Fruit fly (Drosophila melanogaster) whole organism, adult: ENCODE measurements around the gene Eip74EF.

Experiments used
- CG11617 ChIP-seq: fragments of 200-800 bp; sonication (Bioruptor generic); optimal IDR thresholded peaks from 2 replicates; lab custom pipeline; 2017; ENCODE audit warnings: mild to moderate bottlenecking, missing biosample characterization, missing genetic modification reagents, missing genetic modification characterization
- CG12768 ChIP-seq: fragments of 200-800 bp; sonication (Bioruptor generic); optimal IDR thresholded peaks from 2 replicates; lab custom pipeline; 2017; ENCODE audit warnings: missing biosample characterization, missing genetic modification characterization, mild to moderate bottlenecking, moderate library complexity, missing genetic modification reagents
- CG14711 ChIP-seq: fragments of 200-800 bp; sonication (Bioruptor generic); optimal IDR thresholded peaks from 2 replicates; lab custom pipeline; 2018; ENCODE audit warnings: missing biosample characterization, mild to moderate bottlenecking, missing genetic modification characterization, moderate library complexity
- CG1620 ChIP-seq: fragments of 200-800 bp; sonication (Bioruptor generic); optimal IDR thresholded peaks from 2 replicates; lab custom pipeline; 2016; ENCODE audit warnings: missing biosample characterization, missing genetic modification characterization
- Clk ChIP-seq: fragments of 200-800 bp; sonication (Bioruptor generic); optimal IDR thresholded peaks from 2 replicates; lab custom pipeline; 2017; ENCODE audit warnings: missing biosample characterization, missing genetic modification characterization
- Crg-1 ChIP-seq: fragments of 200-800 bp; sonication (Bioruptor generic); optimal IDR thresholded peaks from 2 replicates; lab custom pipeline; 2016; ENCODE audit warnings: missing biosample characterization, missing genetic modification characterization
- bab1 ChIP-seq: fragments of 200-800 bp; sonication (Bioruptor generic); optimal IDR thresholded peaks from 3 replicates; lab custom pipeline; 2019; ENCODE audit warnings: missing biosample characterization, mild to moderate bottlenecking, missing genetic modification characterization, moderate library complexity
- cnc ChIP-seq, 2 experiments: fragments of >200 bp; optimal IDR thresholded peaks; 2 replicates each; lab custom pipeline; 2017
- kay ChIP-seq: fragments of 200-800 bp; sonication (Bioruptor generic); peaks from one replicate; lab custom pipeline; 2016; ENCODE audit warnings: missing biosample characterization, missing genetic modification characterization, borderline replicate concordance
- ovo ChIP-seq: fragments of 200-800 bp; sonication (Bioruptor generic); optimal IDR thresholded peaks from 2 replicates; lab custom pipeline; 2016; ENCODE audit warnings: missing biosample characterization, missing genetic modification characterization
- toe ChIP-seq: fragments of 200-800 bp; sonication (Bioruptor generic); optimal IDR thresholded peaks from 2 replicates; lab custom pipeline; 2016; ENCODE audit warnings: missing biosample characterization, missing genetic modification characterization

DNA sequence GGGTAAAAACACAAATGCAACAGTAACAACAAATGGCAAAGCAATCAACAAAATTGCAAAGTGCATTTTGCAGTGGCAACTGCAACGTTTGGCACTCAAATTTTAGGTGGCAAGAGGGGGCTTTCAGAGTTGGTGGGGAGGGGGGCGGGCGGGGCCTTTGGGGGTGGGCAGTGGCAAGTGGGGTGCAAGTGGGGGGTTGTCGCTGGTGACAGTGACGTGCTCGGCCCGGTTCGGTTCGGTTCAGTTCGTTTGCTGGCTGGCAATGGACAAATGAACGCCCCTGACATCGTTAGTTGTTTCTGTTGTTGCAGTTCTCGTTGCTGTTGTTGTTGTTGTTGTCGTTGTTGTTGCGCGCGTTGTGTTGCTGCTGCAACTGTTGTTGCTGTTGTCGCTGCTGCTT is 26.0 kb downstream of the Eip74EF start:
- no peak for TF ChIP-seq CG1620 (GFP tag; lab: Kevin White, UChicago)
- TF ChIP-seq Crg-1 (GFP tag; lab: Kevin White, UChicago) = no peak
- no peak for TF ChIP-seq CG11617 (GFP tag; lab: Kevin White, UChicago)
- TF ChIP-seq ovo (GFP tag; lab: Kevin White, UChicago) = no peak
- no peak for TF ChIP-seq toe
- TF ChIP-seq cnc (optimal IDR thresholded peaks at IDR 0.05; lab: Kevin White, UChicago) = no peak
- no peak for TF ChIP-seq Clk (GFP tag; lab: Kevin White, UChicago)
- TF ChIP-seq CG14711 (tag; lab: Kevin White, UChicago) = no peak
- TF ChIP-seq bab1 = no peak
- TF ChIP-seq CG12768 = peak; percentile 2
- TF ChIP-seq kay (GFP tag; lab: Kevin White, UChicago) = no peak
